Worm (Caenorhabditis elegans): ENCODE measurements around the gene T01H3.2.
A peak's percentile ranks its signal among the peaks of the same experiment; 100 is the strongest.

The T01H3.2 gene

DNA sequence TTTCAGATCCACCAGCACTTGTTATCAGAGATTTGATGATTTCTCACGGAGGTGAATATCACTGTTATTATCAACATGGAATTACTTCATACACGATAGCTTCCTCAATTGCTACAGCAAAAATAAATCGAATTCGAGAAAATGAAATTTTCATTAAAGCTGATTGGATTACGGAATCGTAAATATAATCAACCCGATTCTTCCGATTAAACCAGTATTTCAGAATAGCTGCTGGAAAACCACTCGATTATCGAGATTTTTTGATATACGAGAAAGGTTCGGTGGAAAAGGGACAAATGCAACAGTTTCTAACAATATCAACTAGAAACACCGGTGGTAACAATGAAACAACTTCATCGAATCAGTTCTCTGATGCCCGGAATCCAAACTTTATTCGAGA lies 24.2 kb upstream of the T01H3.2 start:
- no peak for TF ChIP-seq zag-1 (tag; optimal IDR thresholded peaks at IDR 0.05)
- TF ChIP-seq nhr-23 (tag; optimal IDR thresholded peaks at IDR 0.05): no peak
- no peak for TF ChIP-seq skn-1 (tag; optimal IDR thresholded peaks at IDR 0.05)
- TF ChIP-seq C34F6.9 (tag; optimal IDR thresholded peaks at IDR 0.05): no peak
- no peak for TF ChIP-seq F13H6.1 (tag; optimal IDR thresholded peaks at IDR 0.05)
- no peak for TF ChIP-seq mdl-1 (tag; optimal IDR thresholded peaks at IDR 0.05)
- no peak for TF ChIP-seq snpc-4 (tag; optimal IDR thresholded peaks at IDR 0.05)
- no peak for TF ChIP-seq ceh-16 (tag; optimal IDR thresholded peaks at IDR 0.05)
- TF ChIP-seq alr-1 (tag; optimal IDR thresholded peaks at IDR 0.05): no peak
- no peak for TF ChIP-seq nhr-6 (tag; optimal IDR thresholded peaks at IDR 0.05)

DNA sequence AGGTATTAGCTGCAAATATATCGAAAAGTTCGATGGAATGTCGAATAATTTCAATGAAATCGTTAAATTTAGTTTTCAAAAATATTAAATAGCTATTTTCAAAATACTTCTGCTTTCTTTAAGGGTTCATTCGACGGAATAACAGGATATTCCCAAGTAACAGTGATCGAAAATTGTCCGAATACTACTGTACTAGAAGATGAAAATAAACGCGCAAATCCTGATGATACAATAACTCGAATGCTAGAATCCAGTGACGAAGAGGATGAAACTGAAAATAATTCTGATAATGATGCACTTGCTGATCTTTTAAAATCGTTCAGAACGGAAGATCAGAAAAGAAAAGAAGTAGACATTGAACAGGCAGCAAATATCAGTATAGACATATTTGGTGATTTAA lies 23.0 kb upstream of the T01H3.2 start:
- no peak for TF ChIP-seq snpc-4 (tag; optimal IDR thresholded peaks at IDR 0.05)
- TF ChIP-seq mab-5 (tag; optimal IDR thresholded peaks at IDR 0.05): no peak
- TF ChIP-seq egl-27 (tag; optimal IDR thresholded peaks at IDR 0.05): no peak

DNA sequence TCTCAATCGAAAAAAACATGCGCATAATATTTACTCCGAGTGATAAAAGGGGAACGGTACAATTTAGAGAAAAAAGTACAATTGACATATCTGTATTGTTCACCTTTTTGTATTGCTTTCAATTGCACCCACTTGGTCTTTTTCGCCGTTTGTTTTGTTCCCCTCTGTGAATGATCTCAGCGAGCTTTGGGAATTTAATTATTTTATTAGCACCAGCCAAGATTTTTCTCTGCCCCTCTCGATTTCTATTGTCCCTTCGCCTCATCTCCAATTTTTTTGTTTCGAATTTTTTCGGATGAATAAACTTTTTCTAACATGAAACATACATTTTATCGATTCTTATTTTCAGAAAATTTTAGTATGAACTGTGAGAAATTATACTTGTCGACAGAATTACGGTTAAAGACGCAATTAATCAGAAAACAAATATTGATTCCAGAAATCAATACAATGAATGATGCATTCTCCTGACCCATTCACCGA lies 22.4 kb upstream of the T01H3.2 start, which contains the start of gene rev-1:
Gene rev-1, plus strand, starts transcription at position 433 of the 483 bp plus-strand sequence.
- no peak for TF ChIP-seq R02D3.7 (tag; optimal IDR thresholded peaks at IDR 0.05)
- no peak for TF ChIP-seq nhr-77 (tag; optimal IDR thresholded peaks at IDR 0.05)
- TF ChIP-seq mdl-1 (tag; optimal IDR thresholded peaks at IDR 0.05): no peak
- no peak for TF ChIP-seq dmd-4 (tag; optimal IDR thresholded peaks at IDR 0.05)
- no peak for TF ChIP-seq ama-1 (optimal IDR thresholded peaks at IDR 0.05)
- no peak for TF ChIP-seq unc-39 (tag; optimal IDR thresholded peaks at IDR 0.05)
- TF ChIP-seq crh-2 (tag; optimal IDR thresholded peaks at IDR 0.05): no peak
- no peak for TF ChIP-seq ztf-11 (tag; optimal IDR thresholded peaks at IDR 0.05)
- TF ChIP-seq F13H6.1 (tag; optimal IDR thresholded peaks at IDR 0.05): no peak
- TF ChIP-seq ztf-1 (GFP tag; conservative IDR thresholded peaks at IDR 0.05): no peak
- no peak for TF ChIP-seq nhr-11 (tag; optimal IDR thresholded peaks at IDR 0.05)
- TF ChIP-seq aly-2 (tag; optimal IDR thresholded peaks at IDR 0.05): no peak
- no peak for TF ChIP-seq egl-27 (tag; optimal IDR thresholded peaks at IDR 0.05)
- TF ChIP-seq mab-5 (tag; optimal IDR thresholded peaks at IDR 0.05): no peak
- TF ChIP-seq sma-9 (GFP tag; optimal IDR thresholded peaks at IDR 0.05): no peak
- TF ChIP-seq sma-9 (tag; optimal IDR thresholded peaks at IDR 0.05): no peak

DNA sequence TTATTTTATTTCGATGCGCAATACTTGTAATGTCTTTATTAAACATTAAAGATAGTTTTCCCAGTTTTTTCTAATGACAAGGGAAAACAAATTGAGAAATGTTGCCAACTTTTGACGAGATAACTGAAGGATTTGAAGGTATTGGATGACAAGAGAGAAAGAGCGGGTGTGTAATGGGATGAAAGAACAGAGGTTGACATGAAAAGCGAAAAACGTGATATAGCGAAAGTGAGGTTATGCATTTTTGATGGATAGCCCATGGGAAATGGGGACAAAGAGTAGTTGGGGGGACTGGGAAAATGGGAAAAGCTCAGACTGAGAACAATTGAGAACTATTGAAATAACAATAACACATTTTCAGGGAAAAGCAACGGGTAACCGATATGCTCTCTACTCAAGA lies 17.4 kb upstream of the T01H3.2 start:
- TF ChIP-seq C34F6.9 (tag; optimal IDR thresholded peaks at IDR 0.05) (peak; percentile 28), nhr-21 (tag; optimal IDR thresholded peaks at IDR 0.05) (no peak), lsy-2 (tag; optimal IDR thresholded peaks at IDR 0.05) (peak in 1 of 2 experiments; percentile 24), elt-1 (tag; optimal IDR thresholded peaks at IDR 0.05) (no peak), lin-13 (GFP tag; optimal IDR thresholded peaks at IDR 0.05) (no peak), nhr-129 (tag; optimal IDR thresholded peaks at IDR 0.05) (peak; percentile 49), ZK546.5 (tag; optimal IDR thresholded peaks at IDR 0.05) (no peak)

ce11 chrII:7893648-7894047 lies 15.9 kb upstream of the T01H3.2 start:
- TF ChIP-seq unc-39 (tag; optimal IDR thresholded peaks at IDR 0.05): no peak
- TF ChIP-seq sma-9 (GFP tag; optimal IDR thresholded peaks at IDR 0.05): peak; percentile 13
- no peak for TF ChIP-seq sma-9 (tag; optimal IDR thresholded peaks at IDR 0.05)

- TF ChIP-seq ztf-1 (GFP tag; conservative IDR thresholded peaks at IDR 0.05) (no peak), ceh-82 (tag; optimal IDR thresholded peaks at IDR 0.05) (no peak), Y55F3AM.14 (GFP tag; optimal IDR thresholded peaks at IDR 0.05) (no peak), unc-55 (GFP tag; optimal IDR thresholded peaks at IDR 0.05) (no peak), blmp-1 (tag; optimal IDR thresholded peaks at IDR 0.05; ENCODE audit: insufficient read depth) (no peak), gmeb-1 (tag; optimal IDR thresholded peaks at IDR 0.05) (no peak), fos-1 (tag; optimal IDR thresholded peaks at IDR 0.05) (no peak), nhr-6 (tag; optimal IDR thresholded peaks at IDR 0.05) (no peak), alr-1 (tag; optimal IDR thresholded peaks at IDR 0.05) (no peak), nhr-77 (tag; optimal IDR thresholded peaks at IDR 0.05) (no peak), elt-3 (tag; optimal IDR thresholded peaks at IDR 0.05) (no peak), sma-9 (GFP tag; optimal IDR thresholded peaks at IDR 0.05) (no peak), sma-9 (tag; optimal IDR thresholded peaks at IDR 0.05) (no peak), lin-11 (tag; optimal IDR thresholded peaks at IDR 0.05) (no peak), snpc-4 (tag; optimal IDR thresholded peaks at IDR 0.05) (no peak), unc-62 (GFP tag; optimal IDR thresholded peaks at IDR 0.05) (no peak), ama-1 (optimal IDR thresholded peaks at IDR 0.05) (no peak), F13H6.1 (tag; optimal IDR thresholded peaks at IDR 0.05) (no peak), nhr-10 (tag; optimal IDR thresholded peaks at IDR 0.05) (no peak), zag-1 (tag; optimal IDR thresholded peaks at IDR 0.05) (no peak)
Measured at ce11 chrII:7892761-7893272, 15.0 kb upstream of the T01H3.2 start, which contains the start of gene ptc-1. TSS of gene ptc-1 (plus strand) at chrII:7893222.

All from whole organism, L2 larva.